Worm (Caenorhabditis elegans): ENCODE results near the gene Y56A3A.33.
"Not testable (repeated sequence)": the region's sequence is repeated elsewhere in the genome, so short reads cannot be mapped to it uniquely, and the experiment has no call there.

DNA sequence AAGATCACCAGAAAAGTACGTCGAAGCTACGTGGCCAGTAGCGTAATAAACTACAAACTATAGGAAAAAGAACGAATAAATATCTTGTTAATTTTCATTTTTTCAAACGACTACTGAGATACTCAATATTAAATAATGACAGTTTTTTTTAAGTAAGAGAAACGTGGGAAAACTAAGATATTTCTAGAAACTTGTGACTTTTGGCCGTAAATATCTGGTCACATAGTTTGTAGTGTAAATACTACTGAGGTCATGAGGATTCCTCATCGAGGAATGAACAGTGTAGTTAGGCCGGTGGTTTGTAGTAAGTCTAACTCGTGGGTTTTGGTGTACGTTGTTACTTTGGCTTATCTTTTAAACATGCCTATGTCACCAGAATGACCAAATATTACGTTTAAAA lies 2.3 kb upstream of the Y56A3A.33 start:
- not testable (repeated sequence) for TF ChIP-seq nhr-48 (tag; optimal IDR thresholded peaks at IDR 0.05); set-16 (GFP tag; IDR thresholded peaks at IDR 0.05); nhr-76 (tag; optimal IDR thresholded peaks at IDR 0.05); attf-4 (tag; optimal IDR thresholded peaks at IDR 0.05); ceh-44 (GFP tag; IDR thresholded peaks at IDR 0.05)
